Worm (Caenorhabditis elegans) whole organism, L3 larva: ENCODE measurements around the gene pqn-67.

Experiments
- R02D3.7 ChIP-seq: fragments of 150-350 bp; optimal IDR thresholded peaks from 2 replicates; lab custom pipeline; 2014; ENCODE audit warnings: missing biosample characterization, missing genetic modification characterization
- ZK546.5 ChIP-seq: sonication (generic microtip); optimal IDR thresholded peaks from 2 replicates; lab custom pipeline; 2017; ENCODE audit warnings: missing biosample characterization, missing genetic modification characterization
- ama-1 ChIP-seq: fragments of 150-350 bp; optimal IDR thresholded peaks from 2 replicates; lab custom pipeline; 2018
- ceh-28 ChIP-seq: fragments of 150-350 bp; optimal IDR thresholded peaks from 2 replicates; lab custom pipeline; 2014; ENCODE audit warnings: missing biosample characterization, missing genetic modification reagents, missing genetic modification characterization
- egl-27 ChIP-seq: sonication (generic microtip); optimal IDR thresholded peaks from 4 replicates; lab custom pipeline; 2017; ENCODE audit warnings: missing biosample characterization, missing genetic modification reagents, missing genetic modification characterization
- elt-1 ChIP-seq: fragments of 150-350 bp; optimal IDR thresholded peaks from 2 replicates; lab custom pipeline; 2014; ENCODE audit warnings: missing biosample characterization, missing genetic modification characterization
- elt-2 ChIP-seq: sonication (generic microtip); optimal IDR thresholded peaks from 2 replicates; lab custom pipeline; 2016; ENCODE audit warnings: missing genetic modification reagents, mild to moderate bottlenecking, missing genetic modification characterization, missing compliant biosample characterization
- fkh-10 ChIP-seq: sonication (generic microtip); optimal IDR thresholded peaks from 2 replicates; lab custom pipeline; 2017; ENCODE audit warnings: missing biosample characterization, missing genetic modification reagents, missing genetic modification characterization
- fos-1 ChIP-seq: fragments of 150-350 bp; optimal IDR thresholded peaks from 2 replicates; lab custom pipeline; 2014; ENCODE audit warnings: missing biosample characterization, missing genetic modification characterization
- hmg-11 ChIP-seq: sonication (generic microtip); optimal IDR thresholded peaks from 2 replicates; lab custom pipeline; 2016; ENCODE audit warnings: missing genetic modification characterization, missing compliant biosample characterization
- jun-1 ChIP-seq: fragments of 150-350 bp; optimal IDR thresholded peaks from 2 replicates; lab custom pipeline; 2014; ENCODE audit warnings: missing biosample characterization, missing genetic modification reagents, missing genetic modification characterization
- lin-15B ChIP-seq: fragments of 150-350 bp; optimal IDR thresholded peaks from 2 replicates; lab custom pipeline; 2014; ENCODE audit warnings: missing biosample characterization, missing genetic modification characterization
- lin-39 ChIP-seq: fragments of 150-350 bp; optimal IDR thresholded peaks from 2 replicates; lab custom pipeline; 2018; ENCODE audit warnings: missing biosample characterization, missing genetic modification reagents, missing genetic modification characterization
- lsy-12 ChIP-seq: sonication (generic microtip); optimal IDR thresholded peaks from 2 replicates; lab custom pipeline; 2016; ENCODE audit warnings: mild to moderate bottlenecking, missing genetic modification characterization, missing compliant biosample characterization
- mdl-1 ChIP-seq: fragments of 150-350 bp; optimal IDR thresholded peaks from 2 replicates; lab custom pipeline; 2014; ENCODE audit warnings: missing biosample characterization, missing genetic modification characterization
- nfya-1 ChIP-seq: sonication (generic microtip); optimal IDR thresholded peaks from 2 replicates; lab custom pipeline; 2017; ENCODE audit warnings: missing genetic modification characterization, mild to moderate bottlenecking, missing compliant biosample characterization, antibody characterized with exemption, moderate library complexity; ENCODE audit not compliant: insufficient read depth
- nhr-12 ChIP-seq: fragments of 150-350 bp; optimal IDR thresholded peaks from 2 replicates; lab custom pipeline; 2014; ENCODE audit warnings: missing biosample characterization, missing genetic modification characterization
- nhr-23 ChIP-seq: fragments of 150-350 bp; optimal IDR thresholded peaks from 2 replicates; lab custom pipeline; 2014; ENCODE audit warnings: missing biosample characterization, missing genetic modification reagents, missing genetic modification characterization
- nhr-25 ChIP-seq: sonication (generic microtip); optimal IDR thresholded peaks from 2 replicates; lab custom pipeline; 2017; ENCODE audit warnings: missing biosample characterization, missing genetic modification characterization
- nhr-28 ChIP-seq: fragments of 150-350 bp; optimal IDR thresholded peaks from 2 replicates; lab custom pipeline; 2014; ENCODE audit warnings: missing biosample characterization, missing genetic modification characterization
- nhr-43 ChIP-seq: sonication (generic microtip); optimal IDR thresholded peaks from 2 replicates; lab custom pipeline; 2016; ENCODE audit warnings: mild to moderate bottlenecking, missing genetic modification characterization, missing compliant biosample characterization; ENCODE audit not compliant: poor library complexity, severe bottlenecking
- nhr-76 ChIP-seq: fragments of 150-350 bp; sonication (generic microtip); optimal IDR thresholded peaks from 5 replicates; lab custom pipeline; 2014; ENCODE audit warnings: missing biosample characterization, missing genetic modification characterization
- nhr-77 ChIP-seq: fragments of 150-350 bp; optimal IDR thresholded peaks from 2 replicates; lab custom pipeline; 2014; ENCODE audit warnings: missing biosample characterization, missing genetic modification characterization
- pha-4 ChIP-seq: fragments of 150-350 bp; optimal IDR thresholded peaks from 2 replicates; lab custom pipeline; 2014; ENCODE audit warnings: missing biosample characterization, missing genetic modification reagents, missing genetic modification characterization
- pqm-1 ChIP-seq: fragments of 150-350 bp; optimal IDR thresholded peaks from 2 replicates; lab custom pipeline; 2017; ENCODE audit warnings: missing biosample characterization, missing genetic modification characterization, inconsistent platforms
- snpc-4 ChIP-seq: fragments of 150-350 bp; optimal IDR thresholded peaks from 2 replicates; lab custom pipeline; 2014; ENCODE audit warnings: missing biosample characterization, missing genetic modification characterization
- tbx-2 ChIP-seq: sonication (generic microtip); optimal IDR thresholded peaks from 2 replicates; lab custom pipeline; 2016; ENCODE audit warnings: mild to moderate bottlenecking, missing genetic modification characterization, missing compliant biosample characterization
- unc-39 ChIP-seq: sonication (generic microtip); optimal IDR thresholded peaks from 4 replicates; lab custom pipeline; 2017; ENCODE audit warnings: missing biosample characterization, missing genetic modification characterization
- unc-62 ChIP-seq: fragments of 150-350 bp; sonication (generic microtip); optimal IDR thresholded peaks from 4 replicates; lab custom pipeline; 2014; ENCODE audit warnings: missing biosample characterization, missing genetic modification reagents, missing genetic modification characterization
- zag-1 ChIP-seq: fragments of 150-350 bp; optimal IDR thresholded peaks from 2 replicates; lab custom pipeline; 2014; ENCODE audit warnings: missing biosample characterization, missing genetic modification characterization
- ztf-11 ChIP-seq: fragments of 150-350 bp; optimal IDR thresholded peaks from 2 replicates; lab custom pipeline; 2014; ENCODE audit warnings: missing biosample characterization, missing genetic modification characterization
- ztf-4 ChIP-seq: fragments of 150-350 bp; optimal IDR thresholded peaks from 2 replicates; lab custom pipeline; 2014; ENCODE audit warnings: missing biosample characterization, missing genetic modification characterization

pqn-67 gene

ce11 chrV:12950812-12951528 is 26.7 kb downstream of the pqn-67 start, which contains the start of the genes T16G1.9 and T16G1.18:
Gene T16G1.9, minus strand, starts transcription at chrV:12950862.
Gene T16G1.18, plus strand, starts transcription at chrV:12951304.
- TF ChIP-seq lin-39 (tag; lab: Kevin White, UChicago) (peak; percentile 4), elt-2 (tag; lab: Kevin White, UChicago) (peak; percentile 42), tbx-2 (tag; lab: Kevin White, UChicago) (no peak), pqm-1 (tag; lab: Kevin White, UChicago) (peak; percentile 22), pha-4 (tag; lab: Kevin White, UChicago) (peak; percentile 71), ztf-4 (no peak), unc-39 (tag; lab: Kevin White, UChicago) (no peak), nhr-43 (peak; percentile 6), lin-15B (peak; percentile 58), hmg-11 (tag; lab: Kevin White, UChicago) (peak; percentile 42), nhr-23 (peak; percentile 18), ama-1 (lab: Kevin White, UChicago) (peak; percentile 72), snpc-4 (tag; lab: Kevin White, UChicago) (peak; percentile 54), nhr-25 (tag; lab: Kevin White, UChicago) (peak; percentile 54)

- TF ChIP-seq nhr-25 (tag; lab: Kevin White, UChicago) (no peak), hmg-11 (tag; lab: Kevin White, UChicago) (peak; percentile 48), lin-15B (peak; percentile 33), nfya-1 (tag; lab: Kevin White, UChicago) (peak; percentile 42), nhr-23 (peak; percentile 12), pha-4 (tag; lab: Kevin White, UChicago) (peak; percentile 60), elt-1 (tag; lab: Kevin White, UChicago) (no peak)
Measured at ce11 chrV:12952287-12952686, 28.1 kb downstream of the pqn-67 start, which contains the start of gene pqn-68. Gene pqn-68, plus strand, starts transcription at chrV:12952636.

DNA sequence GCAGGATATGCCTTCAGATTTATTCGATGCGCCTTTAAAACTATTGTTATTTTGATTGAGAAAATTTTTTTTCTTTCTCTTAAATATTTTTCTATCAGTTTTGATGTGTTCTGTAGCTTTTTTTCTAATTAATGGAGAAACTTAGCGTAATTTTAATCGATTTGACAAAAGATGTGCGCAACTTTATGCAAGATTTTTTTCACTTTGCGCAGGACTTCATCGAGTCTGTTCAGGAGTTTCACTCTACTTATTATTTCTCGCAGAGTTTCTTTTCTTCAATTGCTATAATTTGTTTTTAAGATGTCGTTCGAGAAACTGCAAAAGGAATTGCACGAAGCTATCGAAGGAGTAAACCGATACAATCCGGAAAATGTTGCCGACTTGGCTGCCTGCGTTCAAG is 29.5 kb downstream of the pqn-67 start, which contains the start of gene eif-3.K:
Gene eif-3.K, plus strand, starts transcription at position 301 of the 400 bp plus-strand sequence.
- TF ChIP-seq elt-2 (tag; lab: Kevin White, UChicago) = no peak
- TF ChIP-seq pha-4 (tag; lab: Kevin White, UChicago) = no peak
- no peak for TF ChIP-seq hmg-11 (tag; lab: Kevin White, UChicago)
- TF ChIP-seq ZK546.5 (tag; lab: Kevin White, UChicago) = no peak
- TF ChIP-seq R02D3.7 (tag; lab: Kevin White, UChicago) = no peak
- TF ChIP-seq elt-1 (tag; lab: Kevin White, UChicago) = no peak
- TF ChIP-seq ztf-11 (tag; lab: Kevin White, UChicago) = no peak
- TF ChIP-seq zag-1 (tag; lab: Kevin White, UChicago) = no peak
- no peak for TF ChIP-seq ceh-28 (tag; lab: Kevin White, UChicago)
- no peak for TF ChIP-seq nfya-1 (tag; lab: Kevin White, UChicago)
- no peak for TF ChIP-seq nhr-77
- TF ChIP-seq unc-62 (GFP tag; lab: Kevin White, UChicago) = no peak
- TF ChIP-seq nhr-76 (tag; lab: Kevin White, UChicago) = no peak
- no peak for TF ChIP-seq nhr-43
- TF ChIP-seq tbx-2 (tag; lab: Kevin White, UChicago) = no peak

ce11 chrV:12954261-12954660 is 30.0 kb downstream of the pqn-67 start:
- no peak for TF ChIP-seq unc-39 (tag; lab: Kevin White, UChicago)
- TF ChIP-seq nhr-12 = no peak
- no peak for TF ChIP-seq zag-1 (tag; lab: Kevin White, UChicago)
- no peak for TF ChIP-seq mdl-1 (tag; lab: Kevin White, UChicago)
- no peak for TF ChIP-seq egl-27 (tag; lab: Kevin White, UChicago)
- no peak for TF ChIP-seq fos-1
- TF ChIP-seq jun-1 (tag; lab: Kevin White, UChicago) = no peak
- no peak for TF ChIP-seq lsy-12
- TF ChIP-seq fkh-10 (GFP tag; lab: Kevin White, UChicago) = no peak
- no peak for TF ChIP-seq nhr-28 (tag; lab: Kevin White, UChicago)
- TF ChIP-seq nhr-23 = no peak
- no peak for TF ChIP-seq elt-1 (tag; lab: Kevin White, UChicago)
- TF ChIP-seq ama-1 (lab: Kevin White, UChicago) = no peak
- no peak for TF ChIP-seq nhr-43
- TF ChIP-seq, all 47 proteins: peak for 0
